Worm (Caenorhabditis elegans) whole organism, L4 larva: ENCODE measurements around the gene ttbk-5.
A peak's percentile ranks its signal among the peaks of the same experiment; 100 is the strongest.

ENCODE experiments used
- F26F4.8 ChIP-seq: fragments of 200-800 bp; sonication (Bioruptor generic); conservative IDR thresholded peaks from 2 replicates; pipeline ENCODE4 v1.3.6; 2022; ENCODE audit warnings: missing genetic modification characterization, missing compliant biosample characterization
- F37D6.2 ChIP-seq: sonication (generic microtip); optimal IDR thresholded peaks from 2 replicates; lab custom pipeline; 2016; ENCODE audit warnings: mild to moderate bottlenecking, missing genetic modification characterization, missing compliant biosample characterization
- Y105C5A.15 ChIP-seq: fragments of 200-800 bp; sonication (Bioruptor generic); IDR thresholded peaks from 2 replicates; pipeline ENCODE4 v1.3.6; 2022; ENCODE audit warnings: missing genetic modification characterization, missing compliant biosample characterization
- Y5F2A.4 ChIP-seq: fragments of 200-800 bp; sonication (Bioruptor generic); optimal IDR thresholded peaks from 2 replicates; lab custom pipeline; 2018; ENCODE audit warnings: mild to moderate bottlenecking, missing genetic modification characterization, missing compliant biosample characterization
- ZK546.5 ChIP-seq, 2 experiments: sonication (generic microtip); optimal IDR thresholded peaks; 2 replicates each; lab custom pipeline; 2017; ENCODE audit warnings: missing biosample characterization in 2 of 2, missing genetic modification characterization in 2 of 2
- aha-1 ChIP-seq: fragments of 150-350 bp; peaks from one replicate; lab custom pipeline; 2014; ENCODE audit warnings: missing biosample characterization, missing genetic modification characterization
- aly-2 ChIP-seq: sonication (generic microtip); optimal IDR thresholded peaks from 2 replicates; lab custom pipeline; 2018; ENCODE audit warnings: missing biosample characterization, missing genetic modification characterization
- ama-1 ChIP-seq: fragments of 150-350 bp; optimal IDR thresholded peaks from 2 replicates; lab custom pipeline; 2014; ENCODE audit warnings: inconsistent platforms, mixed read lengths
- ceh-20 ChIP-seq: fragments of 200-800 bp; sonication (Bioruptor generic); IDR thresholded peaks from 2 replicates; pipeline ENCODE4 v1.3.6; 2022; ENCODE audit warnings: missing genetic modification reagents, missing genetic modification characterization, missing compliant biosample characterization
- ceh-32 ChIP-seq: sonication (generic microtip); optimal IDR thresholded peaks from 2 replicates; lab custom pipeline; 2016; ENCODE audit warnings: mild to moderate bottlenecking, missing genetic modification characterization, missing compliant biosample characterization; ENCODE audit not compliant: poor library complexity
- ceh-82 ChIP-seq: sonication (generic microtip); optimal IDR thresholded peaks from 2 replicates; lab custom pipeline; 2017; ENCODE audit warnings: missing biosample characterization, missing genetic modification characterization
- daf-16 ChIP-seq, 3 experiments: sonication (generic microtip); optimal IDR thresholded peaks; 2 replicates each; lab custom pipeline; 2016 to 2017; ENCODE audit warnings: missing genetic modification characterization in 3 of 3, missing genetic modification reagents in 3 of 3, mild to moderate bottlenecking in 2 of 3, missing compliant biosample characterization in 2 of 3, missing biosample characterization in 1 of 3, moderate library complexity in 1 of 3
- daf-19 ChIP-seq: fragments of 200-800 bp; sonication (Bioruptor generic); conservative IDR thresholded peaks from 2 replicates; pipeline ENCODE4 v1.3.6; 2022; ENCODE audit warnings: missing genetic modification characterization, missing compliant biosample characterization
- dmd-8 ChIP-seq: fragments of 200-800 bp; sonication (Bioruptor generic); IDR thresholded peaks from 2 replicates; pipeline ENCODE4 v1.3.6; 2022; ENCODE audit warnings: missing genetic modification characterization, missing compliant biosample characterization
- dpl-1 ChIP-seq: fragments of 150-350 bp; optimal IDR thresholded peaks from 2 replicates; lab custom pipeline; 2014; ENCODE audit warnings: missing biosample characterization, missing genetic modification reagents, missing genetic modification characterization
- duxl-1 ChIP-seq: sonication (generic microtip); optimal IDR thresholded peaks from 2 replicates; lab custom pipeline; 2016; ENCODE audit warnings: mild to moderate bottlenecking, missing genetic modification characterization, moderate library complexity, missing compliant biosample characterization; ENCODE audit not compliant: poor library complexity
- dve-1 ChIP-seq: sonication (generic microtip); optimal IDR thresholded peaks from 2 replicates; lab custom pipeline; 2017; ENCODE audit warnings: antibody characterized with exemption, mild to moderate bottlenecking, missing genetic modification characterization, missing compliant biosample characterization; ENCODE audit not compliant: insufficient read depth
- egl-43 ChIP-seq: fragments of 200-800 bp; sonication (Bioruptor generic); IDR thresholded peaks from 2 replicates; pipeline ENCODE4 v1.3.6; 2022; ENCODE audit warnings: missing genetic modification reagents, missing genetic modification characterization, missing compliant biosample characterization
- gei-8 ChIP-seq: fragments of 200-800 bp; sonication (Bioruptor generic); optimal IDR thresholded peaks from 2 replicates; lab custom pipeline; 2018; ENCODE audit warnings: mild to moderate bottlenecking, missing genetic modification characterization, missing compliant biosample characterization
- hlh-30 ChIP-seq: sonication (generic microtip); optimal IDR thresholded peaks from 2 replicates; lab custom pipeline; 2017; ENCODE audit warnings: antibody characterized with exemption, mild to moderate bottlenecking, missing genetic modification characterization, missing compliant biosample characterization; ENCODE audit not compliant: insufficient read depth
- lin-1 ChIP-seq: fragments of 200-800 bp; sonication (Bioruptor generic); IDR thresholded peaks from 2 replicates; pipeline ENCODE4 v1.3.6; 2022; ENCODE audit warnings: missing genetic modification reagents, missing genetic modification characterization, missing compliant biosample characterization
- lin-13 ChIP-seq: fragments of 150-350 bp; optimal IDR thresholded peaks from 2 replicates; lab custom pipeline; 2014; ENCODE audit warnings: missing biosample characterization, missing genetic modification reagents, missing genetic modification characterization
- lin-15B ChIP-seq: fragments of 150-350 bp; sonication (generic microtip); optimal IDR thresholded peaks from 3 replicates; lab custom pipeline; 2014; ENCODE audit warnings: missing biosample characterization, missing genetic modification characterization
- madf-5 ChIP-seq, 2 experiments: fragments of 200-800 bp; sonication (Bioruptor generic); IDR thresholded peaks; 2 replicates each; pipeline ENCODE4 v1.3.6; 2022; ENCODE audit warnings: missing compliant biosample characterization in 2 of 2, missing genetic modification characterization in 2 of 2
- mdl-1 ChIP-seq, 2 experiments: fragments of 150-350 bp in 1 of 2; sonication (generic microtip) in 1 of 2; optimal IDR thresholded peaks; 2 replicates each; lab custom pipeline; 2014 to 2017; ENCODE audit warnings: missing biosample characterization in 2 of 2, missing genetic modification characterization in 2 of 2
- mes-2 ChIP-seq: sonication (generic microtip); optimal IDR thresholded peaks from 2 replicates; lab custom pipeline; 2016; ENCODE audit warnings: missing genotype, mild to moderate bottlenecking, missing genetic modification characterization, missing compliant biosample characterization; ENCODE audit not compliant: poor library complexity, severe bottlenecking
- mxl-2 ChIP-seq: fragments of 200-800 bp; sonication (Bioruptor generic); conservative IDR thresholded peaks from 2 replicates; pipeline ENCODE4 v1.3.6; 2022; ENCODE audit warnings: missing genetic modification reagents, missing genetic modification characterization, missing compliant biosample characterization
- mxl-3 ChIP-seq: fragments of 200-800 bp; sonication (Bioruptor generic); optimal IDR thresholded peaks from 2 replicates; lab custom pipeline; 2018; ENCODE audit warnings: mild to moderate bottlenecking, missing genetic modification characterization, missing compliant biosample characterization
- nhr-11 ChIP-seq: fragments of 150-350 bp; optimal IDR thresholded peaks from 2 replicates; lab custom pipeline; 2014; ENCODE audit warnings: missing biosample characterization, missing genetic modification characterization
- nhr-6 ChIP-seq: fragments of 150-350 bp; optimal IDR thresholded peaks from 2 replicates; lab custom pipeline; 2014; ENCODE audit warnings: missing biosample characterization, missing genetic modification characterization
- nhr-76 ChIP-seq: fragments of 150-350 bp; optimal IDR thresholded peaks from 2 replicates; lab custom pipeline; 2014; ENCODE audit warnings: missing biosample characterization, missing genetic modification characterization
- nhr-77 ChIP-seq: fragments of 150-350 bp; optimal IDR thresholded peaks from 2 replicates; lab custom pipeline; 2014; ENCODE audit warnings: missing biosample characterization, missing genetic modification characterization
- pha-4 ChIP-seq, 2 experiments: fragments of 150-350 bp in 1 of 2; fragments of 200-800 bp in 1 of 2; sonication (Bioruptor generic) in 1 of 2; IDR thresholded peaks in 1 of 2; optimal IDR thresholded peaks in 1 of 2; 2 replicates each; pipeline versions ENCODE4 v1.3.6 to Lab custom; 2014 to 2022; ENCODE audit warnings: missing genetic modification characterization in 2 of 2, missing genetic modification reagents in 2 of 2, missing biosample characterization in 1 of 2, missing compliant biosample characterization in 1 of 2
- php-3 ChIP-seq: fragments of 200-800 bp; sonication (Bioruptor generic); IDR thresholded peaks from 2 replicates; pipeline ENCODE4 v1.3.6; 2022; ENCODE audit warnings: missing genetic modification reagents, missing genetic modification characterization, missing compliant biosample characterization
- rbr-2 ChIP-seq: sonication (generic microtip); optimal IDR thresholded peaks from 2 replicates; lab custom pipeline; 2016; ENCODE audit warnings: missing genotype, missing genetic modification characterization, missing compliant biosample characterization
- saeg-2 ChIP-seq: fragments of 200-800 bp; sonication (Bioruptor generic); IDR thresholded peaks from 2 replicates; pipeline ENCODE4 v1.3.6; 2022; ENCODE audit warnings: missing genetic modification reagents, missing genetic modification characterization, missing compliant biosample characterization
- tag-97 ChIP-seq: fragments of 200-800 bp; sonication (Bioruptor generic); IDR thresholded peaks from 2 replicates; pipeline ENCODE4 v1.3.6; 2022; ENCODE audit warnings: missing genetic modification characterization, missing compliant biosample characterization
- unc-130 ChIP-seq: sonication (generic microtip); optimal IDR thresholded peaks from 2 replicates; lab custom pipeline; 2016; ENCODE audit warnings: missing genetic modification reagents, missing genetic modification characterization, missing compliant biosample characterization
- unc-62 ChIP-seq, 3 experiments: fragments of 150-350 bp in 1 of 3; sonication (generic microtip); optimal IDR thresholded peaks in 2 of 3; peaks in 1 of 3; 1 replicate in 1 of 3; 2 replicates in 2 of 3; lab custom pipeline; 2014 to 2017; ENCODE audit warnings: missing biosample characterization in 3 of 3, missing genetic modification characterization in 3 of 3, missing genetic modification reagents in 3 of 3, missing genotype in 1 of 3
- vab-7 ChIP-seq: fragments of 200-800 bp; sonication (Bioruptor generic); IDR thresholded peaks from 2 replicates; pipeline ENCODE4 v1.3.6; 2022; ENCODE audit warnings: missing genetic modification reagents, missing genetic modification characterization, missing compliant biosample characterization
- zag-1 ChIP-seq: fragments of 150-350 bp; optimal IDR thresholded peaks from 2 replicates; lab custom pipeline; 2014; ENCODE audit warnings: missing biosample characterization, missing genetic modification characterization
- zfp-2 ChIP-seq: sonication (generic microtip); optimal IDR thresholded peaks from 2 replicates; lab custom pipeline; 2016; ENCODE audit warnings: mild to moderate bottlenecking, missing genetic modification characterization, missing compliant biosample characterization
- zip-2 ChIP-seq: fragments of 150-350 bp; optimal IDR thresholded peaks from 2 replicates; lab custom pipeline; 2014; ENCODE audit warnings: missing biosample characterization, missing genetic modification characterization
- ztf-11 ChIP-seq: fragments of 150-350 bp; optimal IDR thresholded peaks from 2 replicates; lab custom pipeline; 2014; ENCODE audit warnings: missing biosample characterization, missing genetic modification characterization

The ttbk-5 gene

DNA sequence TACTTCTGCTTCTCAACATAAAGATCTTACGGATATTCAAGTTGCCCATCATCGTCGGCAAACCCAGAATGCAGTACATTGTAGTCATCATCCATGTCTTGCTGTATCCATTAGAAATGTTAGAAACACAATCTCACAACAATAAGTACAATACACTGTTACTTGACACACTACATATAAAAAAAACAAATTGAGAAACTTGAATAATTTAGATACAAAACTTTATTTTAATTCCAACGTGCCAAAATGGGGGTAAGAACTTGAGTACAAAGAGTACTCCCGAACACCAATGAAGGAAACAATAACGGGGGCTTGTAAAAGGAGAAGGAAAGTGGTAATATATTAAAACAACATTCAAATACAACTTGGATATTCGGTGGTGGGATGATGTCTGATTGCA, 36.1 kb downstream of the ttbk-5 start, which contains the start of gene ctf-18:
Gene ctf-18, minus strand, starts transcription at position 101 of the 400 bp plus-strand sequence.
- TF ChIP-seq daf-19 (GFP tag; lab: Robert Waterston, UW) (no peak), ama-1 (peak; percentile 60), Y5F2A.4 (GFP tag; lab: Kevin White, UChicago) (no peak), lin-1 (GFP tag; lab: Robert Waterston, UW) (no peak), hlh-30 (tag; lab: Kevin White, UChicago) (no peak), F37D6.2 (no peak), aha-1 (peak; percentile 43)

DNA sequence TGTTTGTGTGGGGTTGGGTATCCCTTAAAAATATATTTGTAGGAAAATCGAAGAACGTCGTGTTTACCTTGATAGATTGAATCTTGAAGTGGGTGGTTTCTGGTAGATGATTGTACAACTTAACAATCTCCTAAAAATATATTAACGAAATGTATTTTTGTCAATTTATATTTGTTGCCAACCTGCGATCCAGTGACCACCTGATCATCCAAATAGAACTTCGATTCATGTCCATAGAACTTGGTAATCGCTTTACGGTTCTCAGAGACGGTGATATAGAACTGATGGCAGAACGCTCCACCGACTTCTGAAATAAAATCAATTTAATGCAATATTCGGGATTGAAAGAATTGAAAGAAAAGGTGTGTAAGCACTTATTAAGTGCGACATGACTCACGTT, 38.0 kb downstream of the ttbk-5 start:
- no peak for TF ChIP-seq saeg-2 (GFP tag; lab: Robert Waterston, UW)
- TF ChIP-seq Y105C5A.15, result no peak
- no peak for TF ChIP-seq lin-15B
- peak; percentile 60 for TF ChIP-seq aha-1
- TF ChIP-seq dve-1 (tag; lab: Kevin White, UChicago), result no peak
- TF ChIP-seq, all 104 proteins: peak for 1

DNA sequence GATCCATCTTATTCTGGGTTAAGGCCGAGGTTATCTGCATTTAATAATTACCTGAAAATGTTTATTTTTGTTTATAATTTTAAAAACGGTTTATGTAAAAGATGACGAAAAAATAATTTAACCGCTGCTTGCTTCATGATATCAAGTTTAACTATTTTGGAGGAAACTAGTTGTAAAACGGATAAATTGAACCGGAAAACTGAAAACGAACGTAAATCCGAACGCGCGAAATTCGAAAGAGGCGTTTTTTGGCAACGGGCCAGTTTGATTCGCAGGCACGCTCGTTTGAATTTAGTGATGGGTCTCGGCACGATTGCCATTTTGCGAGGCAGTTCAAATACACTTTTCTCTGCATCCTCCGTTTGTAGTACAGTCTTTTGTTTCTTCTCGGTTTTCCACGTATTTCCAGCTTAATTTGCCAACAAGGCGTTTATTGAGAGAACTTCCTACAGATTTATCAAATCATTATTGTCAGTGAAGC, 38.5 kb downstream of the ttbk-5 start, which contains the start of the genes gtbp-1 and K08F4.3:
Gene gtbp-1, minus strand, starts transcription at position 51 of the 481 bp plus-strand sequence.
Gene K08F4.3, plus strand, starts transcription at position 352 of the 481 bp plus-strand sequence.
- TF ChIP-seq aha-1 (peak; percentile 98), egl-43 (no peak), nhr-6 (peak; percentile 69), madf-5 (GFP tag; IDR thresholded peaks at IDR 0.05; lab: Robert Waterston, UW) (no peak), ceh-20 (0 out of 2 replicates have a peak, but pooled peaks have one; percentile 22), ama-1 (peak; percentile 16), mxl-3 (GFP tag; lab: Kevin White, UChicago) (peak; percentile 13), aly-2 (no peak), lin-1 (GFP tag; lab: Robert Waterston, UW) (no peak), nhr-76 (tag; lab: Kevin White, UChicago) (no peak), vab-7 (no peak; the same call in 1 of the 2 replicates), zfp-2 (tag; lab: Kevin White, UChicago) (peak; percentile 72), Y105C5A.15 (no peak), unc-130 (GFP tag; lab: Kevin White, UChicago) (peak; percentile 32), tag-97 (GFP tag; lab: Robert Waterston, UW) (no peak), mxl-2 (GFP tag; lab: Robert Waterston, UW) (no peak), ztf-11 (tag; lab: Kevin White, UChicago) (no peak), daf-16 (GFP tag; optimal IDR thresholded peaks at IDR 0.05; lab: Kevin White, UChicago) (no peak), daf-16 (tag; optimal IDR thresholded peaks at IDR 0.05; lab: Kevin White, UChicago) (no peak), duxl-1 (no peak), lin-13 (GFP tag; lab: Kevin White, UChicago) (peak; percentile 55), rbr-2 (tag; lab: Kevin White, UChicago) (peak; percentile 57), unc-62 (GFP tag; optimal IDR thresholded peaks at IDR 0.05 in 1 of 2; lab: Kevin White, UChicago) (no peak), unc-62 (tag; optimal IDR thresholded peaks at IDR 0.05; lab: Kevin White, UChicago) (no peak), pha-4 (GFP tag; IDR thresholded peaks at IDR 0.05; lab: Robert Waterston, UW) (no peak), pha-4 (tag; optimal IDR thresholded peaks at IDR 0.05; lab: Kevin White, UChicago) (peak; percentile 59), F26F4.8 (no peak), nhr-11 (tag; lab: Kevin White, UChicago) (peak; percentile 60), ceh-82 (tag; lab: Kevin White, UChicago) (no peak), nhr-77 (tag; lab: Kevin White, UChicago) (peak; percentile 66), ceh-32 (tag; lab: Kevin White, UChicago) (no peak), php-3 (GFP tag; lab: Robert Waterston, UW) (no peak), mdl-1 (tag; optimal IDR thresholded peaks at IDR 0.05; lab: Kevin White, UChicago) (peak in 1 of 2 experiments; percentile 8), dmd-8 (no peak), mes-2 (tag; lab: Kevin White, UChicago) (no peak), zag-1 (tag; lab: Kevin White, UChicago) (no peak), gei-8 (GFP tag; lab: Kevin White, UChicago) (no peak), ZK546.5 (tag; optimal IDR thresholded peaks at IDR 0.05; lab: Kevin White, UChicago) (peak in 1 of 2 experiments; percentile 85), dpl-1 (GFP tag; lab: Kevin White, UChicago) (peak; percentile 90), zip-2 (tag; lab: Kevin White, UChicago) (no peak)
